Worm (Caenorhabditis elegans): ENCODE measurements around the gene Y105C5A.1269.
A peak's percentile ranks its signal among the peaks of the same experiment; 100 is the strongest.

Gene Y105C5A.1269

ce11 chrIV:15847096-15847495 lies at the start of gene Y105C5A.1269:
Y105C5A.1269 (plus strand) TSS chrIV:15847396.
- TF ChIP-seq pag-3 (tag; optimal IDR thresholded peaks at IDR 0.05; ENCODE audit: borderline replicate concordance, insufficient read depth), result no peak
- TF ChIP-seq unc-86 (tag; optimal IDR thresholded peaks at IDR 0.05), result no peak
- no peak for TF ChIP-seq hpl-2 (GFP tag; optimal IDR thresholded peaks at IDR 0.05)
- no peak for TF ChIP-seq blmp-1 (tag; optimal IDR thresholded peaks at IDR 0.05)
- TF ChIP-seq C04F5.9 (tag; optimal IDR thresholded peaks at IDR 0.05), result no peak
- no peak for TF ChIP-seq elt-2 (tag; optimal IDR thresholded peaks at IDR 0.05)
- TF ChIP-seq sox-4 (tag; optimal IDR thresholded peaks at IDR 0.05), result no peak
- no peak for TF ChIP-seq nhr-237 (tag; optimal IDR thresholded peaks at IDR 0.05)
- no peak for TF ChIP-seq nhr-19 (GFP tag; conservative IDR thresholded peaks at IDR 0.05)
- no peak for TF ChIP-seq C34B4.2 (tag; optimal IDR thresholded peaks at IDR 0.05)
- TF ChIP-seq mab-9 (GFP tag; IDR thresholded peaks at IDR 0.05), result no peak
- TF ChIP-seq zip-4 (GFP tag; optimal IDR thresholded peaks at IDR 0.05), result no peak

- TF ChIP-seq mep-1 (tag; optimal IDR thresholded peaks at IDR 0.05) (no peak), ces-1 (GFP tag; optimal IDR thresholded peaks at IDR 0.05) (no peak), aha-1 (tag; optimal IDR thresholded peaks at IDR 0.05) (no peak), lsy-2 (tag; optimal IDR thresholded peaks at IDR 0.05) (peak in 1 of 2 experiments; percentile 22), Y116A8C.19 (tag; optimal IDR thresholded peaks at IDR 0.05; ENCODE audit: borderline replicate concordance) (no peak), aly-2 (tag; optimal IDR thresholded peaks at IDR 0.05) (no peak), sptf-1 (tag; optimal IDR thresholded peaks at IDR 0.05) (no peak), lin-35 (GFP tag; optimal IDR thresholded peaks at IDR 0.05) (no peak), fkh-8 (tag; optimal IDR thresholded peaks at IDR 0.05) (peak; percentile 89), elt-3 (tag; optimal IDR thresholded peaks at IDR 0.05) (no peak), dpl-1 (GFP tag; optimal IDR thresholded peaks at IDR 0.05) (no peak), swsn-7 (tag; optimal IDR thresholded peaks at IDR 0.05) (peak; percentile 33), ceh-90 (tag; optimal IDR thresholded peaks at IDR 0.05) (no peak), pag-3 (tag; optimal IDR thresholded peaks at IDR 0.05; ENCODE audit: borderline replicate concordance, insufficient read depth) (no peak), dsc-1 (tag; optimal IDR thresholded peaks at IDR 0.05) (peak; percentile 85), unc-86 (tag; optimal IDR thresholded peaks at IDR 0.05) (peak; percentile 73), nhr-71 (tag; optimal IDR thresholded peaks at IDR 0.05) (peak; percentile 85), ceh-8 (GFP tag; optimal IDR thresholded peaks at IDR 0.05) (no peak), efl-3 (GFP tag; optimal IDR thresholded peaks at IDR 0.05) (no peak), nhr-20 (tag; optimal IDR thresholded peaks at IDR 0.05) (peak; percentile 9), sox-4 (tag; optimal IDR thresholded peaks at IDR 0.05) (peak; percentile 72), egl-13 (tag; optimal IDR thresholded peaks at IDR 0.05) (peak; percentile 1), snpc-4 (tag; optimal IDR thresholded peaks at IDR 0.05) (no peak), ztf-11 (tag; optimal IDR thresholded peaks at IDR 0.05) (no peak), fos-1 (tag; optimal IDR thresholded peaks at IDR 0.05) (no peak), C04F5.9 (tag; optimal IDR thresholded peaks at IDR 0.05) (no peak), lin-14 (GFP tag; optimal IDR thresholded peaks at IDR 0.05) (peak; percentile 80), grh-1 (GFP tag; IDR thresholded peaks at IDR 0.05) (no peak), nhr-19 (GFP tag; conservative IDR thresholded peaks at IDR 0.05) (no peak), nhr-76 (tag; optimal IDR thresholded peaks at IDR 0.05) (no peak), F16B12.6 (tag; optimal IDR thresholded peaks at IDR 0.05) (no peak), ets-5 (GFP tag; IDR thresholded peaks at IDR 0.05) (no peak), irx-1 (tag; optimal IDR thresholded peaks at IDR 0.05) (no peak), lir-3 (tag; optimal IDR thresholded peaks at IDR 0.05; ENCODE audit: poor library complexity) (no peak), nhr-47 (tag; optimal IDR thresholded peaks at IDR 0.05) (peak; percentile 77), ztf-4 (tag; optimal IDR thresholded peaks at IDR 0.05) (peak; percentile 11), alr-1 (tag; optimal IDR thresholded peaks at IDR 0.05; ENCODE audit: borderline replicate concordance) (no peak), mab-9 (GFP tag; IDR thresholded peaks at IDR 0.05) (0 out of 2 replicates have a peak, but pooled peaks have one; percentile 16), lin-39 (tag; optimal IDR thresholded peaks at IDR 0.05) (no peak), mef-2 (tag; optimal IDR thresholded peaks at IDR 0.05) (peak; percentile 23), tbx-2 (tag; optimal IDR thresholded peaks at IDR 0.05) (peak; percentile 31)
Measured at ce11 chrIV:15814044-15814443, 33.2 kb upstream of the Y105C5A.1269 start.

Measured in whole organism, L1 larva.